Worm (Caenorhabditis elegans) whole organism, L4 larva: ENCODE measurements around the gene F09G2.1.

Source experiments
- F26F4.8 ChIP-seq: fragments of 200-800 bp; sonication (Bioruptor generic); conservative IDR thresholded peaks from 2 replicates; pipeline ENCODE4 v1.3.6; 2022; ENCODE audit warnings: missing genetic modification characterization, missing compliant biosample characterization
- R02D3.7 ChIP-seq: fragments of 150-350 bp; sonication (generic microtip); optimal IDR thresholded peaks from 3 replicates; lab custom pipeline; 2014; ENCODE audit warnings: missing biosample characterization, missing genetic modification characterization
- ZK337.2 ChIP-seq: fragments of 200-800 bp; sonication (Bioruptor generic); IDR thresholded peaks from 2 replicates; pipeline ENCODE4 v1.3.6; 2022; ENCODE audit warnings: missing genetic modification reagents, missing genetic modification characterization, missing compliant biosample characterization
- aha-1 ChIP-seq: fragments of 150-350 bp; peaks from one replicate; lab custom pipeline; 2014; ENCODE audit warnings: missing biosample characterization, missing genetic modification characterization
- ama-1 ChIP-seq: fragments of 150-350 bp; optimal IDR thresholded peaks from 2 replicates; lab custom pipeline; 2014; ENCODE audit warnings: inconsistent platforms, mixed read lengths
- attf-4 ChIP-seq: sonication (generic microtip); optimal IDR thresholded peaks from 3 replicates; lab custom pipeline; 2017; ENCODE audit warnings: missing biosample characterization, missing genetic modification characterization
- ceh-28 ChIP-seq: fragments of 150-350 bp; optimal IDR thresholded peaks from 2 replicates; lab custom pipeline; 2014; ENCODE audit warnings: missing biosample characterization, missing genetic modification reagents, missing genetic modification characterization
- ceh-44 ChIP-seq: fragments of 200-800 bp; sonication (Bioruptor generic); IDR thresholded peaks from 2 replicates; pipeline ENCODE4 v1.3.6; 2022; ENCODE audit warnings: missing genetic modification reagents, missing genetic modification characterization, missing compliant biosample characterization
- ceh-82 ChIP-seq: sonication (generic microtip); optimal IDR thresholded peaks from 2 replicates; lab custom pipeline; 2017; ENCODE audit warnings: missing biosample characterization, missing genetic modification characterization
- daf-8 ChIP-seq: fragments of 200-800 bp; sonication (Bioruptor generic); IDR thresholded peaks from 2 replicates; pipeline ENCODE4 v1.3.6; 2022; ENCODE audit warnings: missing genetic modification characterization, missing compliant biosample characterization
- dmd-8 ChIP-seq: fragments of 200-800 bp; sonication (Bioruptor generic); IDR thresholded peaks from 2 replicates; pipeline ENCODE4 v1.3.6; 2022; ENCODE audit warnings: missing genetic modification characterization, missing compliant biosample characterization
- dpl-1 ChIP-seq: fragments of 150-350 bp; optimal IDR thresholded peaks from 2 replicates; lab custom pipeline; 2014; ENCODE audit warnings: missing biosample characterization, missing genetic modification reagents, missing genetic modification characterization
- duxl-1 ChIP-seq: sonication (generic microtip); optimal IDR thresholded peaks from 2 replicates; lab custom pipeline; 2016; ENCODE audit warnings: mild to moderate bottlenecking, missing genetic modification characterization, moderate library complexity, missing compliant biosample characterization; ENCODE audit not compliant: poor library complexity
- dve-1 ChIP-seq: sonication (generic microtip); optimal IDR thresholded peaks from 2 replicates; lab custom pipeline; 2017; ENCODE audit warnings: antibody characterized with exemption, mild to moderate bottlenecking, missing genetic modification characterization, missing compliant biosample characterization; ENCODE audit not compliant: insufficient read depth
- egl-27 ChIP-seq: sonication (generic microtip); optimal IDR thresholded peaks from 3 replicates; lab custom pipeline; 2017; ENCODE audit warnings: missing biosample characterization, missing genetic modification reagents, missing genetic modification characterization
- fkh-10 ChIP-seq: fragments of 150-350 bp; optimal IDR thresholded peaks from 2 replicates; lab custom pipeline; 2014; ENCODE audit warnings: missing biosample characterization, missing genetic modification reagents, missing genetic modification characterization
- gei-8 ChIP-seq: fragments of 200-800 bp; sonication (Bioruptor generic); optimal IDR thresholded peaks from 2 replicates; lab custom pipeline; 2018; ENCODE audit warnings: mild to moderate bottlenecking, missing genetic modification characterization, missing compliant biosample characterization
- hlh-11 ChIP-seq: fragments of 200-800 bp; sonication (Bioruptor generic); optimal IDR thresholded peaks from 2 replicates; lab custom pipeline; 2018; ENCODE audit warnings: mild to moderate bottlenecking, missing genetic modification characterization, missing compliant biosample characterization
- hlh-30 ChIP-seq: sonication (generic microtip); optimal IDR thresholded peaks from 2 replicates; lab custom pipeline; 2017; ENCODE audit warnings: antibody characterized with exemption, mild to moderate bottlenecking, missing genetic modification characterization, missing compliant biosample characterization; ENCODE audit not compliant: insufficient read depth
- hmg-1.1 ChIP-seq: fragments of 200-800 bp; sonication (Bioruptor generic); IDR thresholded peaks from 2 replicates; pipeline ENCODE4 v1.3.6; 2022; ENCODE audit warnings: missing genetic modification reagents, missing genetic modification characterization, missing compliant biosample characterization
- lim-7 ChIP-seq: fragments of 200-800 bp; sonication (Bioruptor generic); IDR thresholded peaks from 2 replicates; pipeline ENCODE4 v1.3.6; 2022; ENCODE audit warnings: missing genetic modification characterization, missing compliant biosample characterization
- lin-13 ChIP-seq: fragments of 150-350 bp; optimal IDR thresholded peaks from 2 replicates; lab custom pipeline; 2014; ENCODE audit warnings: missing biosample characterization, missing genetic modification reagents, missing genetic modification characterization
- lin-15B ChIP-seq: fragments of 150-350 bp; sonication (generic microtip); optimal IDR thresholded peaks from 3 replicates; lab custom pipeline; 2014; ENCODE audit warnings: missing biosample characterization, missing genetic modification characterization
- lin-29 ChIP-seq: fragments of 200-800 bp; sonication (Bioruptor generic); IDR thresholded peaks from 2 replicates; pipeline ENCODE4 v1.3.6; 2022; ENCODE audit warnings: missing genetic modification reagents, missing genetic modification characterization, missing compliant biosample characterization
- lin-38 ChIP-seq: fragments of 200-800 bp; sonication (Bioruptor generic); IDR thresholded peaks from 2 replicates; pipeline ENCODE4 v1.3.6; 2022; ENCODE audit warnings: missing genetic modification reagents, missing genetic modification characterization, missing compliant biosample characterization
- lsy-2 ChIP-seq, 2 experiments: fragments of 150-350 bp in 1 of 2; sonication (generic microtip) in 1 of 2; optimal IDR thresholded peaks; 2 replicates each; lab custom pipeline; 2014 to 2017; ENCODE audit warnings: missing biosample characterization in 2 of 2, missing genetic modification characterization in 2 of 2
- mdl-1 ChIP-seq, 2 experiments: fragments of 150-350 bp in 1 of 2; sonication (generic microtip) in 1 of 2; optimal IDR thresholded peaks; 2 replicates each; lab custom pipeline; 2014 to 2017; ENCODE audit warnings: missing biosample characterization in 2 of 2, missing genetic modification characterization in 2 of 2
- mep-1 ChIP-seq: fragments of 150-350 bp; sonication (generic microtip); optimal IDR thresholded peaks from 3 replicates; lab custom pipeline; 2014; ENCODE audit warnings: missing biosample characterization, missing genetic modification characterization
- mes-2 ChIP-seq: sonication (generic microtip); optimal IDR thresholded peaks from 2 replicates; lab custom pipeline; 2016; ENCODE audit warnings: missing genotype, mild to moderate bottlenecking, missing genetic modification characterization, missing compliant biosample characterization; ENCODE audit not compliant: poor library complexity, severe bottlenecking
- mxl-3 ChIP-seq: fragments of 200-800 bp; sonication (Bioruptor generic); optimal IDR thresholded peaks from 2 replicates; lab custom pipeline; 2018; ENCODE audit warnings: mild to moderate bottlenecking, missing genetic modification characterization, missing compliant biosample characterization
- nhr-11 ChIP-seq: fragments of 150-350 bp; optimal IDR thresholded peaks from 2 replicates; lab custom pipeline; 2014; ENCODE audit warnings: missing biosample characterization, missing genetic modification characterization
- nhr-28 ChIP-seq: fragments of 150-350 bp; optimal IDR thresholded peaks from 2 replicates; lab custom pipeline; 2014; ENCODE audit warnings: missing biosample characterization, missing genetic modification characterization
- nhr-41 ChIP-seq: fragments of 200-800 bp; sonication (Bioruptor generic); IDR thresholded peaks from 2 replicates; pipeline ENCODE4 v1.3.6; 2022; ENCODE audit warnings: missing genetic modification reagents, missing genetic modification characterization, missing compliant biosample characterization
- nhr-42 ChIP-seq: fragments of 200-800 bp; sonication (Bioruptor generic); IDR thresholded peaks from 2 replicates; pipeline ENCODE4 v1.3.6; 2022; ENCODE audit warnings: missing genetic modification characterization, missing compliant biosample characterization
- pha-4 ChIP-seq, 2 experiments: fragments of 150-350 bp in 1 of 2; fragments of 200-800 bp in 1 of 2; sonication (Bioruptor generic) in 1 of 2; IDR thresholded peaks in 1 of 2; optimal IDR thresholded peaks in 1 of 2; 2 replicates each; pipeline versions ENCODE4 v1.3.6 to Lab custom; 2014 to 2022; ENCODE audit warnings: missing genetic modification characterization in 2 of 2, missing genetic modification reagents in 2 of 2, missing biosample characterization in 1 of 2, missing compliant biosample characterization in 1 of 2
- pqm-1 ChIP-seq: sonication (generic microtip); optimal IDR thresholded peaks from 2 replicates; lab custom pipeline; 2017; ENCODE audit warnings: missing biosample characterization, missing genetic modification characterization
- snpc-1.2 ChIP-seq: fragments of 200-800 bp; sonication (Bioruptor generic); IDR thresholded peaks from 2 replicates; pipeline ENCODE4 v1.3.6; 2022; ENCODE audit warnings: missing genetic modification reagents, missing genetic modification characterization, missing compliant biosample characterization
- unc-130 ChIP-seq: sonication (generic microtip); optimal IDR thresholded peaks from 2 replicates; lab custom pipeline; 2016; ENCODE audit warnings: missing genetic modification reagents, missing genetic modification characterization, missing compliant biosample characterization
- unc-62 ChIP-seq, 3 experiments: fragments of 150-350 bp in 1 of 3; sonication (generic microtip); optimal IDR thresholded peaks in 2 of 3; peaks in 1 of 3; 1 replicate in 1 of 3; 2 replicates in 2 of 3; lab custom pipeline; 2014 to 2017; ENCODE audit warnings: missing biosample characterization in 3 of 3, missing genetic modification characterization in 3 of 3, missing genetic modification reagents in 3 of 3, missing genotype in 1 of 3
- zip-11 ChIP-seq: fragments of 200-800 bp; sonication (Bioruptor generic); IDR thresholded peaks from 2 replicates; pipeline ENCODE4 v1.3.6; 2022; ENCODE audit warnings: missing genetic modification characterization, missing compliant biosample characterization
- ztf-11 ChIP-seq: fragments of 150-350 bp; optimal IDR thresholded peaks from 2 replicates; lab custom pipeline; 2014; ENCODE audit warnings: missing biosample characterization, missing genetic modification characterization

Gene F09G2.1

DNA sequence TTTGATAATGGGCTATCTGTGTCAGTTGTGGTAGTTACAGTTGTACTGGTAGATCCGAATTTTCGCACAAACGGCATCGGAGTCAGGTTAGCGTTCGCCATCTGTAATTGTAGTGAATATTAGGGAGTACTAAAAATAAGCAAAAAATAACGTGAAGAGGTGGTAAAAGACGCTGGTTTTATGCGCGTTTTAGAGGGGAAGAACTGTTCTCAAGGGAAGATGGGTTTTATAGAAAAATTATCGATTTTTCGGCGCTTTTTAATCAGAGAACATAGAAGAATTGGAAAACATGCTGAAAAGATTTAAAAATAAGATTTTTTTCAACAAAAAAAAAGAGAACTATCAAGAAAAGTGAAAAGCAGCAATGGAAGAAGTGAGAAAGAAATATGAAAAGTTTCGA, 23.1 kb downstream of the F09G2.1 start, which contains the start of gene C13F10.7:
TSS of gene C13F10.7 (minus strand) at position 101 of the 400 bp plus-strand sequence.
- TF ChIP-seq ZK337.2 (GFP tag; lab: Robert Waterston, UW) (no peak), lim-7 (GFP tag; lab: Robert Waterston, UW) (no peak), ceh-28 (tag; lab: Kevin White, UChicago) (peak; percentile 25)
- TF ChIP-seq, all 104 proteins: peak for 1

DNA sequence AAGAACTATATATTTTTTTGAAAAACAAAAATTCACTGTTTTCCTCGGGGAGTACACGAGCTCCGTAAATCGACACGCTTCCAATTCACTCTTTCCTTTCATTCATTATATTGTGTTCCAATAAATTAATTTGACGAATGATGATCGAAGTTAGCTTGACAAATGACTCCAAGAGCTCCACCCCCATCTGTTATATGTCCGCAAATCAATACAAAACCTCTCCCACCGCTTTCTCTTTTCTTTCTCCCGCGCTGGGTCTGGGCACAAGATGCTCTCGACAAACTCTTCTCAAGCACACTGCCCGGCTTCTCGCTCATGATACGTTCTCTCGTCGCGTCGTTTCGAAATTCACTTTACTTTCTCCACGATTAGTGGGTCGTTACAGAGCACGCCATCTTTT, 23.9 kb downstream of the F09G2.1 start, which contains the start of gene C13F10.1:
TSS of gene C13F10.1 (plus strand) at position 138 of the 400 bp plus-strand sequence.
- peak in 1 of 2 experiments; percentile 54 for TF ChIP-seq unc-62 (GFP tag; optimal IDR thresholded peaks at IDR 0.05 in 1 of 2; lab: Kevin White, UChicago)
- no peak for TF ChIP-seq unc-62 (tag; optimal IDR thresholded peaks at IDR 0.05; lab: Kevin White, UChicago)
- peak; percentile 20 for TF ChIP-seq mes-2 (tag; lab: Kevin White, UChicago)
- peak; percentile 4 for TF ChIP-seq hlh-30
- TF ChIP-seq lin-29 = no peak

DNA sequence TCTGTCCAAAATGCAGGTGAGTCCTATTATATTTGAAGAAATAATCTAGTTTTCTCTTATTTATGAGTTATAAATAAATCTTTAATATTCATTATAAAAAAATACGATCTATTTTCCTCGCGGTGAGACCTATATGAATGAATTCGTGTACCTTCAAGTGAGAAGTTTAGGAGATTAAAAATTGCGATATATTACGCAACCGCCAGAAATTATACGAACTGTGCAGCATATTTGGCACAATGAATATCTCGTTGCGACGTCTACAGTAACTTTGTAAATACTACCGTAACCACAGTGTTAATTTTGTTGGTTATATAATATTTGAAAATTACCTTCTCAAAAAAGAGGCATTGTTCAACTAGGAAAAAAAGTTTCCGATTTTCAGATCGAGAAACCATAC, 24.3 kb downstream of the F09G2.1 start:
- TF ChIP-seq unc-62 (GFP tag; optimal IDR thresholded peaks at IDR 0.05 in 1 of 2; lab: Kevin White, UChicago) (peak in 1 of 2 experiments; percentile 60), unc-62 (tag; optimal IDR thresholded peaks at IDR 0.05; lab: Kevin White, UChicago) (no peak), nhr-11 (tag; lab: Kevin White, UChicago) (no peak)

DNA sequence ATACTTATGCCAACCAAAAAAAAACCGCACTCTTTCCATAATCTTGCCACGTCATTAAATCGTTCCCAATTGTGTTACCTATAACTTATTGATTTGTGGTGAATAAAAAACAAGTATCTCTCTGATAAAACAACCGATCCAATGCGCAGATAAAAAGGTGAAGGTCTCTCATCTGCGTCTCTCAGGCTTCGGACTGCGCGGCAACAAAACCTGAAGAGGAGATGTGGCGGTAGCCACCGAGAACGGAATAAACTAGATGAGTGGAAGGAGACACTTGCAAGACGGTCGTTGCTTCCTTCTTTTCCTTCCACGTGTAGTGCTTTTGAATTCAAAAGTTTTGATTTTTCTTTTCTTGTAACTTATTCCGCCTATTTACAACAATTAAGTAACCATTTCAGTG, 24.9 kb downstream of the F09G2.1 start, which contains the start of gene fkb-3:
TSS of gene fkb-3 (plus strand) at position 277 of the 400 bp plus-strand sequence.
- peak in 1 of 2 experiments; percentile 48 for TF ChIP-seq mdl-1 (tag; optimal IDR thresholded peaks at IDR 0.05; lab: Kevin White, UChicago)
- TF ChIP-seq mxl-3 = peak; percentile 25
- no peak for TF ChIP-seq egl-27 (tag; lab: Kevin White, UChicago)
- TF ChIP-seq nhr-28 (tag; lab: Kevin White, UChicago) = peak; percentile 20

DNA sequence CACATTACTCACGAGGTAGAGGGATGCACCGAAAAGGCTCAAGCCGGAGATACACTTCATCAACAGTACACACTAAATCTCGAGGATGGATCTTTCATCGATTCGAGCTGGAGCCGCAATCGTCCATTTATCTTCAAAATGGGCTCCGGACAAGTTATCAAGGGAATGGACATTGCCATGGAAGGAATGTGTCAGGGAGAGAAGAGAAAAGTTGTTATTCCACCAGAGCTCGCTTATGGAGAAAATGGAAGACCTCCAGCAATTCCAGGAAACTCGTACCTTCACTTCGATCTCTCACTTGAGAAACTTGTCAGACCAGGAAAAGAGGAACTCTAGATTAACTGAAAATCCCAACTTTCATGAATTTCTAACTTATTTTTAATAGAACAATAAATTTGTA, 25.9 kb downstream of the F09G2.1 start:
- TF ChIP-seq mep-1 (tag; lab: Kevin White, UChicago) (no peak), dpl-1 (GFP tag; lab: Kevin White, UChicago) (no peak), lin-13 (GFP tag; lab: Kevin White, UChicago) (no peak), dmd-8 (GFP tag; lab: Robert Waterston, UW) (no peak), aha-1 (peak; percentile 86), ama-1 (lab: Kevin White, UChicago) (peak; percentile 56), nhr-41 (no peak), zip-11 (GFP tag; lab: Robert Waterston, UW) (no peak), egl-27 (tag; lab: Kevin White, UChicago) (no peak), F26F4.8 (no peak), nhr-42 (no peak), attf-4 (no peak)

DNA sequence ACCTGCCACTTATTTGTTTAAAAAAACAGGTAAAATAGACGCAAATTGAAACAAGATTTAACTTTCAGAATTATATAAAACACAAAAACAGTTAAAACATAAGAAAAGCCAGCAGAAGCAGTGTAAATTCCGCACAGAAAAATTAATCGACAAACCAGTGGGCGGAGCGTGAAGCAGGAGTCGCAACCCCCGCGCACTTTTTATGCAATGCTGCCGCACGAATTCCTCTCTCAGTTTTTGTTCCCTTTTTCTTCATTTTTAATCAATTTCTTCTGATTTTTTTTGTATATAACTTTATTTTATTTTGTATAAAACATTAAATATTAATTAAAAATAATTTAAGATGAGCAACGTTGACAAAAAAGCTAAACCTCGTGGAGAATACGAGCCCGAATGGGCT, 30.8 kb downstream of the F09G2.1 start, which contains the start of the genes gei-6 and krr-1:
TSS of gene gei-6 (minus strand) at position 2 of the 400 bp plus-strand sequence.
TSS of gene krr-1 (plus strand) at position 344 of the 400 bp plus-strand sequence.
- TF ChIP-seq hmg-1.1 (GFP tag; lab: Robert Waterston, UW) (0 out of 2 replicates have a peak, but pooled peaks have one; percentile 20), pha-4 (GFP tag; IDR thresholded peaks at IDR 0.05; lab: Robert Waterston, UW) (peak; percentile 58; the same call in 1 of the 2 replicates), pha-4 (tag; optimal IDR thresholded peaks at IDR 0.05; lab: Kevin White, UChicago) (no peak), ceh-82 (tag; lab: Kevin White, UChicago) (no peak), lsy-2 (tag; optimal IDR thresholded peaks at IDR 0.05; lab: Kevin White, UChicago) (peak in 1 of 2 experiments; percentile 57), lin-38 (GFP tag; lab: Robert Waterston, UW) (peak; percentile 71), dve-1 (tag; lab: Kevin White, UChicago) (peak; percentile 46), fkh-10 (GFP tag; lab: Kevin White, UChicago) (no peak), gei-8 (GFP tag; lab: Kevin White, UChicago) (no peak), duxl-1 (tag; lab: Kevin White, UChicago) (peak; percentile 28), daf-8 (no peak), lin-15B (peak; percentile 35), aha-1 (peak; percentile 30), snpc-1.2 (GFP tag; lab: Robert Waterston, UW) (no peak), ceh-44 (GFP tag; lab: Robert Waterston, UW) (no peak), pqm-1 (tag; lab: Kevin White, UChicago) (peak; percentile 13), unc-130 (GFP tag; lab: Kevin White, UChicago) (peak; percentile 6), hlh-11 (tag; lab: Kevin White, UChicago) (peak; percentile 3), R02D3.7 (no peak), ztf-11 (tag; lab: Kevin White, UChicago) (no peak), ZK337.2 (GFP tag; lab: Robert Waterston, UW) (no peak)
